Worm (Caenorhabditis elegans) whole organism, L2 larva: ENCODE measurements around the gene ttr-16.

ENCODE experiments used
- ama-1 ChIP-seq: fragments of 150-350 bp; optimal IDR thresholded peaks from 2 replicates; lab custom pipeline; 2018; ENCODE audit warnings: inconsistent platforms
- blmp-1 ChIP-seq: sonication (generic microtip); optimal IDR thresholded peaks from 2 replicates; lab custom pipeline; 2017; ENCODE audit warnings: missing genetic modification characterization, mild to moderate bottlenecking, missing compliant biosample characterization, antibody characterized with exemption, moderate library complexity; ENCODE audit not compliant: insufficient read depth
- ceh-16 ChIP-seq: fragments of 150-350 bp; optimal IDR thresholded peaks from 2 replicates; lab custom pipeline; 2014; ENCODE audit warnings: missing biosample characterization, missing genetic modification characterization
- elt-3 ChIP-seq: sonication (generic microtip); optimal IDR thresholded peaks from 2 replicates; lab custom pipeline; 2017; ENCODE audit warnings: missing biosample characterization, missing genetic modification characterization
- fos-1 ChIP-seq: fragments of 150-350 bp; optimal IDR thresholded peaks from 2 replicates; lab custom pipeline; 2014; ENCODE audit warnings: missing biosample characterization, missing genetic modification characterization
- nhr-11 ChIP-seq: fragments of 150-350 bp; optimal IDR thresholded peaks from 2 replicates; lab custom pipeline; 2014; ENCODE audit warnings: missing biosample characterization, missing genetic modification characterization
- nhr-237 ChIP-seq: fragments of 150-350 bp; optimal IDR thresholded peaks from 2 replicates; lab custom pipeline; 2014; ENCODE audit warnings: missing biosample characterization, missing genetic modification characterization
- skn-1 ChIP-seq: sonication (generic microtip); optimal IDR thresholded peaks from 2 replicates; lab custom pipeline; 2017; ENCODE audit warnings: missing biosample characterization, missing genetic modification characterization
- snpc-4 ChIP-seq: fragments of 150-350 bp; optimal IDR thresholded peaks from 2 replicates; lab custom pipeline; 2014; ENCODE audit warnings: missing biosample characterization, missing genetic modification characterization
- unc-39 ChIP-seq: fragments of 150-350 bp; optimal IDR thresholded peaks from 2 replicates; lab custom pipeline; 2014; ENCODE audit warnings: missing biosample characterization, missing genetic modification characterization
- ztf-11 ChIP-seq: sonication (generic microtip); optimal IDR thresholded peaks from 2 replicates; lab custom pipeline; 2017; ENCODE audit warnings: missing biosample characterization, missing genetic modification characterization
- ztf-4 ChIP-seq: fragments of 150-350 bp; optimal IDR thresholded peaks from 2 replicates; lab custom pipeline; 2014; ENCODE audit warnings: missing biosample characterization, missing genetic modification characterization

ce11 chrIV:11103501-11103900 is 39.6 kb upstream of the ttr-16 start:
- TF ChIP-seq ztf-4 (tag; lab: Kevin White, UChicago) (no peak), unc-39 (tag; lab: Kevin White, UChicago) (no peak), ceh-16 (tag; lab: Kevin White, UChicago) (no peak), elt-3 (tag; lab: Kevin White, UChicago) (no peak), nhr-11 (no peak), ztf-11 (tag; lab: Kevin White, UChicago) (no peak), fos-1 (tag; lab: Kevin White, UChicago) (no peak), blmp-1 (tag; lab: Kevin White, UChicago) (no peak), ama-1 (lab: Kevin White, UChicago) (no peak), skn-1 (tag; lab: Kevin White, UChicago) (no peak), nhr-237 (tag; lab: Kevin White, UChicago) (no peak), snpc-4 (no peak)
